Worm (Caenorhabditis elegans): ENCODE results near the gene aat-8.

ce11 chrIV:3906393-3906792 is 41.5 kb upstream of the aat-8 start, which contains the start of gene F56D6.11:
- TF ChIP-seq unc-62 (GFP tag; optimal IDR thresholded peaks at IDR 0.05) (no peak), nhr-12 (tag; optimal IDR thresholded peaks at IDR 0.05) (no peak), lin-39 (tag; optimal IDR thresholded peaks at IDR 0.05) (no peak), snpc-4 (tag; optimal IDR thresholded peaks at IDR 0.05) (no peak)
